Fruit fly (Drosophila melanogaster): ENCODE measurements around the gene CG5790.

- TF ChIP-seq CG13204 (GFP tag; optimal IDR thresholded peaks at IDR 0.05) = no peak
- TF ChIP-seq CG34367 (tag; optimal IDR thresholded peaks at IDR 0.05) = no peak
- TF ChIP-seq fd96Ca (GFP tag; IDR thresholded peaks at IDR 0.05) = no peak
- TF ChIP-seq rn (GFP tag; IDR thresholded peaks at IDR 0.05) = no peak
- TF ChIP-seq gl (tag; optimal IDR thresholded peaks at IDR 0.05) = no peak
- TF ChIP-seq CG17806 (tag; optimal IDR thresholded peaks at IDR 0.05) = no peak
- no peak for TF ChIP-seq CG4496 (GFP tag; IDR thresholded peaks at IDR 0.05)
- TF ChIP-seq Pif1A (GFP tag; optimal IDR thresholded peaks at IDR 0.05) = no peak
- TF ChIP-seq CG15710 (tag; optimal IDR thresholded peaks at IDR 0.05) = no peak
- no peak for TF ChIP-seq D1 (tag; optimal IDR thresholded peaks at IDR 0.05)
- TF ChIP-seq CG9948 (tag; optimal IDR thresholded peaks at IDR 0.05) = no peak
- TF ChIP-seq EcR (GFP tag; optimal IDR thresholded peaks at IDR 0.05) = no peak
Observed at dm6 chr2L:18284150-18284842, 10.3 kb upstream of the CG5790 start.

Measured in whole organism, pupa.